Fruit fly (Drosophila melanogaster): ENCODE results near the gene CG7251.

The CG7251 gene

dm6 chr2L:5596533-5596932 is 8.3 kb upstream of the CG7251 start, which contains the start of gene CG18266:
Gene CG18266, plus strand, starts transcription at chr2L:5596833.
- TF ChIP-seq Jra (GFP tag; optimal IDR thresholded peaks at IDR 0.05) (no peak), tai (GFP tag; optimal IDR thresholded peaks at IDR 0.05) (no peak), CrebA (GFP tag; optimal IDR thresholded peaks at IDR 0.05; ENCODE audit: borderline replicate concordance) (no peak), Sp1 (GFP tag; optimal IDR thresholded peaks at IDR 0.05) (no peak), jim (GFP tag; optimal IDR thresholded peaks at IDR 0.05) (no peak), pan (optimal IDR thresholded peaks at IDR 0.05) (no peak), lola (GFP tag; optimal IDR thresholded peaks at IDR 0.05) (no peak), N (GFP tag; optimal IDR thresholded peaks at IDR 0.05) (no peak), Abd-B (GFP tag; optimal IDR thresholded peaks at IDR 0.05) (no peak), sv (GFP tag; optimal IDR thresholded peaks at IDR 0.05) (no peak), h (GFP tag; optimal IDR thresholded peaks at IDR 0.05) (no peak), dl (GFP tag; optimal IDR thresholded peaks at IDR 0.05; ENCODE audit: insufficient read depth in 1 of 2, partially characterized antibody in 2 of 2) (no peak), HLH106 (tag; optimal IDR thresholded peaks at IDR 0.05) (no peak), Myc (optimal IDR thresholded peaks at IDR 0.05) (no peak)

DNA sequence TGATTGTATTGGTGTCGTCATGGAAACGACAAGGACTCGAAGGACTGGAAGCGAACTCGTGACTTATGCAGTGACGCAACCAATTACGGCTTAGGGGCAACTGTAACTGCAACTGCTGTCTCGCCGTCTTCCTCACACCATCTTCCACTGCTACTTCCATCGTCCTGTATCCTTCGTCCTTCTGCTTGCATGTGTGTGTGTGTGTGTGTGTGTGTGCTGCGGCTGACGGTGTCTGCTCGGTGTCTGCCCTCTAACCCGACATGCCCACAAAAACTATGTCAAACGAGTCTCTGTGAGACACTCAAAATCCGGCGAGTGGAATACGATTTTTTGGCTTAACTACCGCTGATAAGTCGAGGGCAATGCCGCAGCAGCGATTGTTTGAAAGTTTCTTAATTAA is 5.6 kb upstream of the CG7251 start:
- TF ChIP-seq dmrt93B (GFP tag; optimal IDR thresholded peaks at IDR 0.05) (no peak), usp (GFP tag; optimal IDR thresholded peaks at IDR 0.05) (no peak), Dfd (GFP tag; optimal IDR thresholded peaks at IDR 0.05) (peak; percentile 85), ey (GFP tag; optimal IDR thresholded peaks at IDR 0.05) (no peak), woc (GFP tag; optimal IDR thresholded peaks at IDR 0.05) (no peak), br (GFP tag; optimal IDR thresholded peaks at IDR 0.05) (no peak), CG9705 (GFP tag; optimal IDR thresholded peaks at IDR 0.05) (no peak)

DNA sequence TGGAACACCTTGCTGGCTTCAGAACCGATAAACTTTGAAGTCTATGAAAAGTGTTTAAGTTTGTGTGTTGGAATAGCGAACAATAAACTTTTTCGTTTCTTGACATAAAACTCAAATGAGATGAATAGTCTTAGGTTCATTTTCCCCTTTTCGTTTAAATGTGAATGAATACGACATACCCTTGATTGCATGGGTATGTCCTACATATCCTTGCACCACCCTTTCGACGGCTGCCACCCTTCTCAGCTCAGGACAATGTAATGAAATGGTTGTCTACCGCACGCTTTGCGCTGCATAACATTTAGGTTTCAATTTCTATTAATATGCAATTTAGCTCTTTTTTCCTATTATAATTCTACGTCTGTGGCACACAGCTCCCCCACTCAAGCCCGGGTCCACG is 7.2 kb downstream of the CG7251 start, which contains the start of gene CG14011:
CG14011 (minus strand) TSS at position 101 of the 400 bp plus-strand sequence.
- TF ChIP-seq rgr (GFP tag; optimal IDR thresholded peaks at IDR 0.05), result no peak
- no peak for TF ChIP-seq Hnf4 (GFP tag; optimal IDR thresholded peaks at IDR 0.05)

DNA sequence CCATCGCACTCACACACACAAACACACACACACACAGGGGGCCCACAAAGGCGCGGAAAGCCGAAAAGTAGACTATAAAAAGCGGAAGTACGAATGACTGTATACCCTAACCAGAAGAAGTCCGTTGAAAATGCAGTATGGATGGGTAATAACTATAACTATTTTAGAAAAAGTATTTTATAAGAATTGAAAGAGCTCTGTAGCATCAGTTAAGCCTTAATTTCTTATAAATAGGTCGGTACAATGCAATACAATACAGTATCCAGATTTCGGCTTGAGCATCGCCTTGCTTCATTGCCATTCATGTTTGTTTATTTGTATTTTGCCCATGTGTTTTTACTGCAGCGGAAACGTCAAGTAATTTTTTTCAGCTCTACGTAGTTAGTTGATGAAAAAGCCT is 18.7 kb downstream of the CG7251 start:
- TF ChIP-seq Vsx2 (GFP tag; optimal IDR thresholded peaks at IDR 0.05; ENCODE audit: partially characterized antibody), result no peak
- peak in 1 of 2 experiments; percentile 34 for TF ChIP-seq foxo (GFP tag; optimal IDR thresholded peaks at IDR 0.05)
- peak; percentile 40 for TF ChIP-seq fru (GFP tag; optimal IDR thresholded peaks at IDR 0.05)
- no peak for TF ChIP-seq tai (GFP tag; optimal IDR thresholded peaks at IDR 0.05)
- TF ChIP-seq h (GFP tag; optimal IDR thresholded peaks at IDR 0.05), result peak; percentile 35
- no peak for TF ChIP-seq woc (GFP tag; optimal IDR thresholded peaks at IDR 0.05)
- TF ChIP-seq Hr78 (GFP tag; optimal IDR thresholded peaks at IDR 0.05), result no peak
- no peak for TF ChIP-seq psq (GFP tag; optimal IDR thresholded peaks at IDR 0.05)
- no peak for TF ChIP-seq usp (GFP tag; optimal IDR thresholded peaks at IDR 0.05)
- TF ChIP-seq dmrt93B (GFP tag; optimal IDR thresholded peaks at IDR 0.05), result peak; percentile 12
- TF ChIP-seq HLH106 (tag; optimal IDR thresholded peaks at IDR 0.05), result peak; percentile 54
- TF ChIP-seq rgr (GFP tag; optimal IDR thresholded peaks at IDR 0.05), result peak; percentile 24
- no peak for TF ChIP-seq br (GFP tag; optimal IDR thresholded peaks at IDR 0.05)
- no peak for TF ChIP-seq GATAd (GFP tag; optimal IDR thresholded peaks at IDR 0.05)
- no peak for TF ChIP-seq N (GFP tag; optimal IDR thresholded peaks at IDR 0.05)
- no peak for TF ChIP-seq Sp1 (GFP tag; optimal IDR thresholded peaks at IDR 0.05)
- TF ChIP-seq OdsH (GFP tag; optimal IDR thresholded peaks at IDR 0.05), result peak; percentile 23
- TF ChIP-seq ey (GFP tag; optimal IDR thresholded peaks at IDR 0.05), result peak; percentile 32
- TF ChIP-seq brk (GFP tag; optimal IDR thresholded peaks at IDR 0.05), result no peak
- no peak for TF ChIP-seq sage (GFP tag; optimal IDR thresholded peaks at IDR 0.05)
- no peak for TF ChIP-seq pan (optimal IDR thresholded peaks at IDR 0.05)
- no peak for TF ChIP-seq Rel (GFP tag; optimal IDR thresholded peaks at IDR 0.05)
- no peak for TF ChIP-seq Rel (tag; optimal IDR thresholded peaks at IDR 0.05)
- TF ChIP-seq jim (GFP tag; optimal IDR thresholded peaks at IDR 0.05), result no peak
- TF ChIP-seq Dfd (GFP tag; optimal IDR thresholded peaks at IDR 0.05), result peak; percentile 53
- TF ChIP-seq CrebA (GFP tag; optimal IDR thresholded peaks at IDR 0.05; ENCODE audit: borderline replicate concordance), result no peak
- TF ChIP-seq dsf (GFP tag; optimal IDR thresholded peaks at IDR 0.05; ENCODE audit: borderline replicate concordance), result no peak
- TF ChIP-seq Abd-B (GFP tag; optimal IDR thresholded peaks at IDR 0.05), result no peak
- TF ChIP-seq Mio (GFP tag; optimal IDR thresholded peaks at IDR 0.05), result no peak

All from whole organism, wandering third instar larva.